Comparison of ENCODE assay signal across 1 fruit fly cellular context in the genomic region with DNA sequence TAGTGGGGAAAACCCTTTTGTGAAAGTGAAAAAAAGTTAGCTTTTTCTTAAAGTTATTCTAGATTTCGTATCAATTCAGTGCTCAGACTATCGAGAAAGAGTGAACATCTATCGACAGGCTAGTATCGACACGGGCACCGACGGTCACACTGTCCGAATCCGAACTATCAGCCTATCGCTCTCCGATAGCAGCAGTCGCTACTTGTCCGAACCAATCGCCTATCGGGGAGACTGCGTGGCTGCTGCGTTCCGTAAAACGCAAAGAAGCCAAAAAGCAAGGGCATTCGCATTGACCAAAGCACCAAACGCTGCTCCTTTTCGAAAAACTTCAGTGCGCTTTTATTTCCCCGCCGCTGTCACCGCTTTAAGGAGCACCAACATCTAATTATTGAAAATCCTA.
TF ChIP-seq lines count a peak whose summit lies in the region.

A gene (plus strand): TSS at position 190 of the 400 bp plus-strand sequence.

TF ChIP-seq in whole organism, embryonic, 481 proteins besides CTCF, POLR2A, EP300 and RAD21 (continued from another document):
- peak; percentile 26 for TF ChIP-seq CG12155 (GFP tag; optimal IDR thresholded peaks at IDR 0.05; lab: Kevin White, UChicago)
- TF ChIP-seq CG17568 (GFP tag; optimal IDR thresholded peaks at IDR 0.05; lab: Kevin White, UChicago), result no peak
- no peak for TF ChIP-seq sqz (GFP tag; optimal IDR thresholded peaks at IDR 0.05; lab: Kevin White, UChicago)
- TF ChIP-seq amos (GFP tag; IDR thresholded peaks at IDR 0.05; lab: Robert Waterston, UW; ENCODE audit: partially characterized antibody), result peak; percentile 98
- TF ChIP-seq NC2α (GFP tag; optimal IDR thresholded peaks at IDR 0.05; lab: Kevin White, UChicago), result no peak
- TF ChIP-seq CG11695 (GFP tag; IDR thresholded peaks at IDR 0.05; lab: Robert Waterston, UW), result no peak
- 0 out of 2 replicates have a peak, but pooled peaks have one; percentile 12 for TF ChIP-seq rib (GFP tag; IDR thresholded peaks at IDR 0.05; lab: Robert Waterston, UW)
- TF ChIP-seq CG10321 (GFP tag; IDR thresholded peaks at IDR 0.05; lab: Robert Waterston, UW), result no peak
- TF ChIP-seq jing (GFP tag; optimal IDR thresholded peaks at IDR 0.05; lab: Kevin White, UChicago), result no peak
- peak; percentile 76 for TF ChIP-seq sens (GFP tag; lab: Kevin White, UChicago)
- TF ChIP-seq oc (tag; optimal IDR thresholded peaks at IDR 0.05; lab: Kevin White, UChicago), result no peak
- no peak for TF ChIP-seq CG32772 (GFP tag; IDR thresholded peaks at IDR 0.05; lab: Robert Waterston, UW)
- no peak for TF ChIP-seq CG10209 (GFP tag; optimal IDR thresholded peaks at IDR 0.05; lab: Kevin White, UChicago)
- TF ChIP-seq CG4617 (GFP tag; optimal IDR thresholded peaks at IDR 0.05; lab: Kevin White, UChicago; ENCODE audit: borderline replicate concordance), result peak; percentile 27
- 0 out of 3 replicates have a peak, but pooled peaks have one; percentile 15 for TF ChIP-seq CG17361 (GFP tag; IDR thresholded peaks at IDR 0.05; lab: Robert Waterston, UW)
- TF ChIP-seq Stat92E (GFP tag; optimal IDR thresholded peaks at IDR 0.05; lab: Kevin White, UChicago), result peak in 1 of 3 experiments; percentile 2
- TF ChIP-seq HHEX (GFP tag; optimal IDR thresholded peaks at IDR 0.05; lab: Kevin White, UChicago), result no peak
- TF ChIP-seq psq (GFP tag; optimal IDR thresholded peaks at IDR 0.05; lab: Kevin White, UChicago), result no peak
- TF ChIP-seq ase (GFP tag; IDR thresholded peaks at IDR 0.05; lab: Robert Waterston, UW), result no peak
- TF ChIP-seq GATAe (GFP tag; conservative IDR thresholded peaks at IDR 0.05; lab: Robert Waterston, UW), result peak; percentile 30; the same call in 1 of the 2 replicates
- no peak for TF ChIP-seq CG33557 (GFP tag; optimal IDR thresholded peaks at IDR 0.05; lab: Kevin White, UChicago)
- no peak for TF ChIP-seq CG3163 (GFP tag; optimal IDR thresholded peaks at IDR 0.05; lab: Kevin White, UChicago)
- TF ChIP-seq CG5953 (GFP tag; IDR thresholded peaks at IDR 0.05; lab: Robert Waterston, UW), result no peak
- no peak for TF ChIP-seq Usf (GFP tag; optimal IDR thresholded peaks at IDR 0.05; lab: Kevin White, UChicago)
- no peak for TF ChIP-seq Ssrp (tag; optimal IDR thresholded peaks at IDR 0.05; lab: Kevin White, UChicago)
- TF ChIP-seq dimm (GFP tag; IDR thresholded peaks at IDR 0.05; lab: Robert Waterston, UW), result no peak
- TF ChIP-seq CG18599 (GFP tag; optimal IDR thresholded peaks at IDR 0.05; lab: Kevin White, UChicago), result no peak
- no peak for TF ChIP-seq Lim3 (GFP tag; IDR thresholded peaks at IDR 0.05; lab: Robert Waterston, UW)
- TF ChIP-seq CG13287 (GFP tag; IDR thresholded peaks at IDR 0.05; lab: Robert Waterston, UW; ENCODE audit: partially characterized antibody), result peak; percentile 96
- peak; percentile 93 for TF ChIP-seq Doc3 (GFP tag; IDR thresholded peaks at IDR 0.05; lab: Robert Waterston, UW; ENCODE audit: partially characterized antibody)
- TF ChIP-seq CG8290 (GFP tag; optimal IDR thresholded peaks at IDR 0.05; lab: Kevin White, UChicago), result peak; percentile 22
- TF ChIP-seq CG8290 (tag; optimal IDR thresholded peaks at IDR 0.05; lab: Kevin White, UChicago), result peak in 1 of 2 experiments; percentile 84
- peak; percentile 98 for TF ChIP-seq bbx (GFP tag; IDR thresholded peaks at IDR 0.05; lab: Robert Waterston, UW; ENCODE audit: partially characterized antibody)
- TF ChIP-seq HLHmδ (GFP tag; optimal IDR thresholded peaks at IDR 0.05; lab: Kevin White, UChicago), result peak; percentile 55
- TF ChIP-seq Dref (GFP tag; IDR thresholded peaks at IDR 0.05; lab: Robert Waterston, UW), result peak; percentile 96
- peak; percentile 58 for TF ChIP-seq Dad (GFP tag; optimal IDR thresholded peaks at IDR 0.05; lab: Kevin White, UChicago)
- TF ChIP-seq CG10959 (GFP tag; IDR thresholded peaks at IDR 0.05; lab: Robert Waterston, UW), result no peak
- no peak for TF ChIP-seq NK7.1 (GFP tag; optimal IDR thresholded peaks at IDR 0.05; lab: Kevin White, UChicago)
